Worm (Caenorhabditis elegans) whole organism, L4/young adult: Measurements from ENCODE around the gene str-144.

ENCODE experiments used
- W03F9.2 ChIP-seq: fragments of 150-350 bp; optimal IDR thresholded peaks from 2 replicates; lab custom pipeline; 2014; ENCODE audit warnings: missing biosample characterization, missing genetic modification characterization
- dao-5 ChIP-seq: sonication (generic microtip); optimal IDR thresholded peaks from 2 replicates; lab custom pipeline; 2016; ENCODE audit warnings: missing genotype, missing genetic modification characterization, moderate library complexity, missing compliant biosample characterization
- him-1 ChIP-seq: sonication (generic microtip); optimal IDR thresholded peaks from 2 replicates; lab custom pipeline; 2016; ENCODE audit warnings: missing genotype, missing genetic modification reagents, missing genetic modification characterization, missing compliant biosample characterization

ce11 chrV:8051851-8052250 is 20.1 kb downstream of the str-144 start, which contains the start of gene sth-1:
- TF ChIP-seq him-1 (tag; lab: Kevin White, UChicago) (no peak), W03F9.2 (no peak), dao-5 (tag; lab: Kevin White, UChicago) (no peak)
